Fruit fly (Drosophila melanogaster) whole organism, adult: ENCODE results near the gene COX6AL2.

ENCODE experiments used
- CG11617 ChIP-seq: fragments of 200-800 bp; sonication (Bioruptor generic); optimal IDR thresholded peaks from 2 replicates; lab custom pipeline; 2017; ENCODE audit warnings: mild to moderate bottlenecking, missing biosample characterization, missing genetic modification reagents, missing genetic modification characterization
- CG12768 ChIP-seq: fragments of 200-800 bp; sonication (Bioruptor generic); optimal IDR thresholded peaks from 2 replicates; lab custom pipeline; 2017; ENCODE audit warnings: missing biosample characterization, missing genetic modification characterization, mild to moderate bottlenecking, moderate library complexity, missing genetic modification reagents
- CG14711 ChIP-seq: fragments of 200-800 bp; sonication (Bioruptor generic); optimal IDR thresholded peaks from 2 replicates; lab custom pipeline; 2018; ENCODE audit warnings: missing biosample characterization, mild to moderate bottlenecking, missing genetic modification characterization, moderate library complexity
- CG1620 ChIP-seq: fragments of 200-800 bp; sonication (Bioruptor generic); optimal IDR thresholded peaks from 2 replicates; lab custom pipeline; 2016; ENCODE audit warnings: missing biosample characterization, missing genetic modification characterization
- CG33017 ChIP-seq: fragments of 200-800 bp; sonication (Bioruptor generic); optimal IDR thresholded peaks from 2 replicates; lab custom pipeline; 2018; ENCODE audit warnings: missing biosample characterization, mild to moderate bottlenecking, missing genetic modification characterization, moderate library complexity
- CG5204 ChIP-seq: fragments of 200-800 bp; sonication (Bioruptor generic); optimal IDR thresholded peaks from 2 replicates; lab custom pipeline; 2016; ENCODE audit warnings: missing biosample characterization, missing genetic modification characterization
- CG7045 ChIP-seq: fragments of 200-800 bp; sonication (Bioruptor generic); optimal IDR thresholded peaks from 2 replicates; lab custom pipeline; 2017; ENCODE audit warnings: missing biosample characterization, mild to moderate bottlenecking, missing genetic modification characterization
- CG7101 ChIP-seq: fragments of 200-800 bp; sonication (Bioruptor generic); optimal IDR thresholded peaks from 2 replicates; lab custom pipeline; 2018; ENCODE audit warnings: missing biosample characterization, mild to moderate bottlenecking, missing genetic modification characterization, moderate library complexity
- Clk ChIP-seq: fragments of 200-800 bp; sonication (Bioruptor generic); optimal IDR thresholded peaks from 2 replicates; lab custom pipeline; 2017; ENCODE audit warnings: missing biosample characterization, missing genetic modification characterization
- Crg-1 ChIP-seq: fragments of 200-800 bp; sonication (Bioruptor generic); optimal IDR thresholded peaks from 2 replicates; lab custom pipeline; 2016; ENCODE audit warnings: missing biosample characterization, missing genetic modification characterization
- Hr96 ChIP-seq: fragments of 200-800 bp; sonication (Bioruptor generic); optimal IDR thresholded peaks from 2 replicates; lab custom pipeline; 2016; ENCODE audit warnings: missing biosample characterization, missing genetic modification characterization
- Mnt ChIP-seq: fragments of 200-800 bp; sonication (Bioruptor generic); optimal IDR thresholded peaks from 2 replicates; lab custom pipeline; 2016; ENCODE audit warnings: missing biosample characterization, mild to moderate bottlenecking, missing genetic modification characterization
- bab1 ChIP-seq: fragments of 200-800 bp; sonication (Bioruptor generic); optimal IDR thresholded peaks from 3 replicates; lab custom pipeline; 2019; ENCODE audit warnings: missing biosample characterization, mild to moderate bottlenecking, missing genetic modification characterization, moderate library complexity
- cic ChIP-seq: fragments of 200-800 bp; sonication (Bioruptor generic); optimal IDR thresholded peaks from 2 replicates; lab custom pipeline; 2017; ENCODE audit warnings: missing biosample characterization, mild to moderate bottlenecking, missing genetic modification characterization, moderate library complexity
- cnc ChIP-seq, 2 experiments: fragments of >200 bp; optimal IDR thresholded peaks; 2 replicates each; lab custom pipeline; 2017
- kay ChIP-seq: fragments of 200-800 bp; sonication (Bioruptor generic); peaks from one replicate; lab custom pipeline; 2016; ENCODE audit warnings: missing biosample characterization, missing genetic modification characterization, borderline replicate concordance
- ovo ChIP-seq: fragments of 200-800 bp; sonication (Bioruptor generic); optimal IDR thresholded peaks from 2 replicates; lab custom pipeline; 2016; ENCODE audit warnings: missing biosample characterization, missing genetic modification characterization
- pad ChIP-seq: fragments of 200-800 bp; sonication (Bioruptor generic); optimal IDR thresholded peaks from 3 replicates; lab custom pipeline; 2017; ENCODE audit warnings: missing biosample characterization, missing genetic modification characterization, mild to moderate bottlenecking, moderate library complexity, missing genetic modification reagents
- tj ChIP-seq: fragments of 200-800 bp; sonication (Bioruptor generic); optimal IDR thresholded peaks from 3 replicates; lab custom pipeline; 2017; ENCODE audit warnings: missing biosample characterization, mild to moderate bottlenecking, missing genetic modification characterization, moderate library complexity
- toe ChIP-seq: fragments of 200-800 bp; sonication (Bioruptor generic); optimal IDR thresholded peaks from 2 replicates; lab custom pipeline; 2016; ENCODE audit warnings: missing biosample characterization, missing genetic modification characterization

Gene COX6AL2

dm6 chr3L:18891986-18892385 is 22.0 kb downstream of the COX6AL2 start, which contains the start of gene NijB:
NijB (plus strand) TSS chr3L:18892383.
- TF ChIP-seq CG11617 (GFP tag; lab: Kevin White, UChicago) (no peak), Clk (GFP tag; lab: Kevin White, UChicago) (no peak), cnc (optimal IDR thresholded peaks at IDR 0.05; lab: Kevin White, UChicago) (no peak), Mnt (GFP tag; lab: Kevin White, UChicago) (no peak), bab1 (GFP tag; lab: Kevin White, UChicago) (no peak), toe (no peak), CG1620 (GFP tag; lab: Kevin White, UChicago) (no peak), CG7101 (no peak), CG5204 (GFP tag; lab: Kevin White, UChicago) (no peak), Hr96 (GFP tag; lab: Kevin White, UChicago) (no peak), cic (no peak), CG14711 (tag; lab: Kevin White, UChicago) (no peak), pad (GFP tag; lab: Kevin White, UChicago) (no peak), kay (GFP tag; lab: Kevin White, UChicago) (no peak), tj (GFP tag; lab: Kevin White, UChicago) (no peak)

dm6 chr3L:18890283-18891175 is 23.4 kb downstream of the COX6AL2 start, which contains the start of gene CG3961:
CG3961 (minus strand) TSS chr3L:18890483.
- TF ChIP-seq CG12768 (GFP tag; lab: Kevin White, UChicago): peak; percentile 94
- peak; percentile 93 for TF ChIP-seq CG5204 (GFP tag; lab: Kevin White, UChicago)
- peak; percentile 94 for TF ChIP-seq CG33017 (tag; lab: Kevin White, UChicago)
- TF ChIP-seq Mnt (GFP tag; lab: Kevin White, UChicago): peak; percentile 84
- TF ChIP-seq CG1620 (GFP tag; lab: Kevin White, UChicago): peak; percentile 83
- peak; percentile 87 for TF ChIP-seq CG14711 (tag; lab: Kevin White, UChicago)
- TF ChIP-seq tj (GFP tag; lab: Kevin White, UChicago): peak; percentile 90
- peak; percentile 84 for TF ChIP-seq Clk (GFP tag; lab: Kevin White, UChicago)
- TF ChIP-seq CG7045 (GFP tag; lab: Kevin White, UChicago): peak; percentile 97
- TF ChIP-seq cnc (optimal IDR thresholded peaks at IDR 0.05; lab: Kevin White, UChicago): no peak
- peak; percentile 82 for TF ChIP-seq ovo (GFP tag; lab: Kevin White, UChicago)
- peak; percentile 91 for TF ChIP-seq CG7101
- peak; percentile 91 for TF ChIP-seq toe
- TF ChIP-seq Crg-1: peak; percentile 76
- peak; percentile 93 for TF ChIP-seq bab1 (GFP tag; lab: Kevin White, UChicago)
- TF ChIP-seq pad (GFP tag; lab: Kevin White, UChicago): peak; percentile 89
- peak; percentile 93 for TF ChIP-seq cic
- TF ChIP-seq kay (GFP tag; lab: Kevin White, UChicago): peak; percentile 90
- peak; percentile 80 for TF ChIP-seq Hr96 (GFP tag; lab: Kevin White, UChicago)
- peak; percentile 98 for TF ChIP-seq CG11617 (GFP tag; lab: Kevin White, UChicago)

DNA sequence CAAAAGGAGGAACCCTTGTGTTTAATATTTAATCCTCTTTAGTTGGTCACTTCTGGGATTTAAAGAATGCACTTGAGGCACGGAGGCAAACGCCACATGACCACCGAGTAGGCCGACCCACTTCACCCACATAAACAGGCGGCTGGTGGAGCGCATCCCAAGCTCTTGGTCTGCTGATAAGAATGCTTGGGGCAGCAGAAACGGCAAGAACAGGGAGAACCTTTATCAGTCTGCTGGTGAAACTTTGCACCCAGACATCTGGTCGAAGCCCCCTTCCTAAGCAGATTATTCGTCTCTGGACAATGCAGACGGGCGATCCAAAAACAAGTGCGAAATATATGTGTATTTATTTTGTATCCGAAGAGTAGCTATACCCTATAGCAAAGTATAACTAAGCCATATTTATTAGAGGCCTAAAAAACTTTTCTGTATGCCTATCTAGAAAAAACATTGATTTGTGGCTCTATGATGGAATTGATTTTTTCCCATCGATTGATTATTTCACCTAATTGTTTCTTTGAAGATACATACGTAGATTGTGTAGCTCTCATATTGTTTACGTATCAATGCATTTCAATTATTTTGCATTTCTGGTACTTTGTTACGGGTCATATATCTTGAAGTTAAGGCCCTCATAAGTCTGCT is 24.6 kb downstream of the COX6AL2 start:
- TF ChIP-seq cic: peak; percentile 51
- peak; percentile 50 for TF ChIP-seq tj (GFP tag; lab: Kevin White, UChicago)
- no peak for TF ChIP-seq CG33017 (tag; lab: Kevin White, UChicago)
- TF ChIP-seq CG12768 (GFP tag; lab: Kevin White, UChicago): peak; percentile 50
- TF ChIP-seq Mnt (GFP tag; lab: Kevin White, UChicago): no peak

DNA sequence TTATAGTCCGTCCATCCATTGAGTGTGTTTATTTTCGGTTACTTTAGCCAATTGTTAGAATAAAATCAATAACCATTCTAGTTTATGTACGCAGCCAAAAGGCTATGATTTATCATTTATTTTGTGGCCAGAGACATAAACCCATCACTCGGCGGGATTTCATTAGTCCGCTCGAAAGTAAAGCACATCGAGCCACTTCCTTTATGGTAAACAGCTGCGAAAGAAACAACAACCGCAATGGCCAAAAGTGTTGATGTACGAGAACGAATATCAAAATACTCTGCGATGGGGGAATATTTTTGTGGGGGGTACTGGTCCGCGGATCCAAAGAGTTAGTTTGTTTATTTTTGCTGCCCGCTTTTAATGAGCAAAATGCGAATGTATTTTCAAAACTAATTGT is 32.3 kb downstream of the COX6AL2 start:
- TF ChIP-seq cic: no peak
- no peak for TF ChIP-seq bab1 (GFP tag; lab: Kevin White, UChicago)
- TF ChIP-seq CG1620 (GFP tag; lab: Kevin White, UChicago): no peak
- TF ChIP-seq Clk (GFP tag; lab: Kevin White, UChicago): no peak
- TF ChIP-seq tj (GFP tag; lab: Kevin White, UChicago): no peak
- no peak for TF ChIP-seq cnc (optimal IDR thresholded peaks at IDR 0.05; lab: Kevin White, UChicago)
- no peak for TF ChIP-seq CG14711 (tag; lab: Kevin White, UChicago)
- no peak for TF ChIP-seq ovo (GFP tag; lab: Kevin White, UChicago)
- TF ChIP-seq pad (GFP tag; lab: Kevin White, UChicago): no peak
- no peak for TF ChIP-seq CG7045 (GFP tag; lab: Kevin White, UChicago)
- TF ChIP-seq toe: no peak
- TF ChIP-seq CG33017 (tag; lab: Kevin White, UChicago): no peak
- TF ChIP-seq Mnt (GFP tag; lab: Kevin White, UChicago): no peak
- TF ChIP-seq CG11617 (GFP tag; lab: Kevin White, UChicago): no peak

DNA sequence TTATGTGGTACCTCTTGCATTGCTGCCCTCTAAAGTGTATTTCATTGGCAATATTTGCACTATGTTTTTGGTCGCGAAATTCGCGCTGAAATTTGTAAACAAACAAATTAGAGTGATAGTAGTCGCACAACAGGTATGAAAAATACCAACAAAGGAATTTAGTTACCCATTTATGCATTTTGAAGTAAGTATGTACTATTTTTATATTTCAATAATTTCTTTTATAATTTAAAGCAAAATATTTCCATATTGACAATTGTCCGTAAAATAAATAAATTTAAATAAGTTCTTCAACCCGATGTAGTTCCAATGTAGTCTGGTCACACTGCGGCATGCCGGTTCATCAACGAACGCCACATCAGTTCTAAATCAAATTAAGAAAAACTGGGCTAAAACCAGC is 41.5 kb downstream of the COX6AL2 start, which contains the start of the genes Rad9 and Uggt:
TSS of gene Rad9 (minus strand) at position 114 of the 400 bp plus-strand sequence.
TSS of gene Uggt (plus strand) at position 308 of the 400 bp plus-strand sequence.
- TF ChIP-seq CG7101: peak; percentile 30
- TF ChIP-seq CG33017 (tag; lab: Kevin White, UChicago): peak; percentile 13
- TF ChIP-seq cic: no peak
- TF ChIP-seq CG7045 (GFP tag; lab: Kevin White, UChicago): no peak
- no peak for TF ChIP-seq toe
- TF ChIP-seq bab1 (GFP tag; lab: Kevin White, UChicago): peak; percentile 30
- TF ChIP-seq CG11617 (GFP tag; lab: Kevin White, UChicago): peak; percentile 37
- TF ChIP-seq CG14711 (tag; lab: Kevin White, UChicago): peak; percentile 49
- TF ChIP-seq CG5204 (GFP tag; lab: Kevin White, UChicago): no peak
